Fruit fly (Drosophila melanogaster) whole organism, embryonic: Measurements from ENCODE around the gene RpS28b.

Source experiments
- BEAF-32 ChIP-seq: fragments of 200-800 bp; sonication (Bioruptor generic); optimal IDR thresholded peaks from 3 replicates; lab custom pipeline; 2017; ENCODE audit warnings: missing biosample characterization, missing genetic modification characterization, mild to moderate bottlenecking, moderate library complexity, missing genetic modification reagents
- Bgb ChIP-seq: fragments of 200-800 bp; sonication (Bioruptor generic); IDR thresholded peaks from 2 replicates; pipeline ENCODE4 v1.3.6; 2022; ENCODE audit warnings: missing biosample characterization, missing genetic modification characterization; ENCODE audit not compliant: partially characterized antibody
- CG10654 ChIP-seq: fragments of 200-800 bp; sonication (Bioruptor generic); optimal IDR thresholded peaks from 2 replicates; lab custom pipeline; 2016; ENCODE audit warnings: missing biosample characterization, missing genetic modification characterization
- CG14441 ChIP-seq: fragments of 200-800 bp; sonication (Bioruptor generic); IDR thresholded peaks from 2 replicates; pipeline ENCODE4 v1.3.6; 2022; ENCODE audit warnings: missing biosample characterization, missing genetic modification characterization
- CG15696 ChIP-seq: fragments of 200-800 bp; sonication (Bioruptor generic); optimal IDR thresholded peaks from 2 replicates; lab custom pipeline; 2019; ENCODE audit warnings: missing biosample characterization, mild to moderate bottlenecking, missing genetic modification characterization, moderate library complexity
- CG17912 ChIP-seq: fragments of 200-800 bp; sonication (Bioruptor generic); optimal IDR thresholded peaks from 2 replicates; lab custom pipeline; 2018; ENCODE audit warnings: missing biosample characterization, mild to moderate bottlenecking, missing genetic modification characterization
- CG18599 ChIP-seq: fragments of 200-800 bp; sonication (Bioruptor generic); optimal IDR thresholded peaks from 3 replicates; lab custom pipeline; 2017; ENCODE audit warnings: missing biosample characterization, missing genetic modification characterization, mild to moderate bottlenecking, moderate library complexity, missing genetic modification reagents
- CG2199 ChIP-seq: fragments of 200-800 bp; sonication (Bioruptor generic); IDR thresholded peaks from 3 replicates; pipeline ENCODE4 v1.3.6; 2022; ENCODE audit warnings: missing biosample characterization, missing genetic modification characterization
- CG30020 ChIP-seq: fragments of 200-800 bp; optimal IDR thresholded peaks from 2 replicates; lab custom pipeline; 2019; ENCODE audit warnings: missing biosample characterization, mild to moderate bottlenecking, missing genetic modification characterization, moderate library complexity
- CG30403 ChIP-seq: fragments of 200-800 bp; sonication (Bioruptor generic); optimal IDR thresholded peaks from 3 replicates; lab custom pipeline; 2016; ENCODE audit warnings: missing biosample characterization, missing genetic modification characterization
- CG30431 ChIP-seq: fragments of 200-800 bp; sonication (Bioruptor generic); optimal IDR thresholded peaks from 2 replicates; lab custom pipeline; 2017; ENCODE audit warnings: missing biosample characterization, missing genetic modification characterization
- CG31224 ChIP-seq: fragments of 200-800 bp; sonication (Bioruptor generic); IDR thresholded peaks from 2 replicates; pipeline ENCODE4 v1.3.6; 2022; ENCODE audit warnings: missing biosample characterization, missing genetic modification characterization
- CG3163 ChIP-seq: fragments of 200-800 bp; sonication (Bioruptor generic); optimal IDR thresholded peaks from 3 replicates; lab custom pipeline; 2016; ENCODE audit warnings: missing biosample characterization, missing genetic modification characterization
- CG6272 ChIP-seq: fragments of 200-800 bp; sonication (Bioruptor generic); IDR thresholded peaks from 2 replicates; pipeline ENCODE4 v1.3.6; 2022; ENCODE audit warnings: missing biosample characterization, missing genetic modification characterization
- CG8281 ChIP-seq: fragments of 200-800 bp; sonication (Bioruptor generic); optimal IDR thresholded peaks from 2 replicates; lab custom pipeline; 2018; ENCODE audit warnings: missing biosample characterization, mild to moderate bottlenecking, missing genetic modification characterization, moderate library complexity
- CG8924 ChIP-seq: fragments of 200-800 bp; optimal IDR thresholded peaks from 3 replicates; lab custom pipeline; 2019; ENCODE audit warnings: missing biosample characterization, mild to moderate bottlenecking, missing genetic modification characterization, moderate library complexity
- CrebB ChIP-seq: fragments of 200-800 bp; sonication (Bioruptor generic); optimal IDR thresholded peaks from 3 replicates; lab custom pipeline; 2018; ENCODE audit warnings: missing biosample characterization, mild to moderate bottlenecking, missing genetic modification characterization
- Dfd ChIP-seq, 2 experiments: fragments of >200 bp; optimal IDR thresholded peaks; 2 replicates each; lab custom pipeline; 2017; ENCODE audit warnings: missing biosample characterization in 2 of 2, missing genetic modification characterization in 2 of 2
- Dip2 ChIP-seq: fragments of 200-800 bp; sonication (Bioruptor generic); IDR thresholded peaks from 2 replicates; pipeline ENCODE4 v1.3.6; 2022; ENCODE audit warnings: missing biosample characterization, missing genetic modification characterization
- Dp ChIP-seq: fragments of 200-800 bp; sonication (Bioruptor generic); optimal IDR thresholded peaks from 2 replicates; lab custom pipeline; 2018; ENCODE audit warnings: missing biosample characterization, mild to moderate bottlenecking, missing genetic modification characterization, moderate library complexity
- Hr51 ChIP-seq, 2 experiments: fragments of 200-800 bp; sonication (Bioruptor generic); optimal IDR thresholded peaks; 2 replicates in 1 of 2; 3 replicates in 1 of 2; lab custom pipeline; 2016 to 2018; ENCODE audit warnings: missing biosample characterization in 2 of 2, missing genetic modification characterization in 2 of 2, mild to moderate bottlenecking in 1 of 2, moderate library complexity in 1 of 2
- Meics ChIP-seq: fragments of 200-800 bp; sonication (Bioruptor generic); optimal IDR thresholded peaks from 2 replicates; lab custom pipeline; 2017; ENCODE audit warnings: missing biosample characterization, mild to moderate bottlenecking, missing genetic modification characterization
- NC2α ChIP-seq: fragments of 200-800 bp; sonication (Bioruptor generic); optimal IDR thresholded peaks from 2 replicates; lab custom pipeline; 2016; ENCODE audit warnings: missing biosample characterization, missing genetic modification characterization
- Oli ChIP-seq: fragments of 200-800 bp; sonication (Bioruptor generic); optimal IDR thresholded peaks from 2 replicates; lab custom pipeline; 2018; ENCODE audit warnings: missing biosample characterization, mild to moderate bottlenecking, missing genetic modification characterization, moderate library complexity
- Opbp ChIP-seq: fragments of 200-800 bp; sonication (Bioruptor generic); IDR thresholded peaks from 3 replicates; pipeline ENCODE4 v1.3.6; 2022; ENCODE audit warnings: missing biosample characterization, missing genetic modification characterization; ENCODE audit not compliant: partially characterized antibody
- Rx ChIP-seq: fragments of 200-800 bp; sonication (Bioruptor generic); IDR thresholded peaks from 2 replicates; pipeline ENCODE4 v1.3.6; 2022; ENCODE audit warnings: missing biosample characterization, missing genetic modification characterization
- Sin3A ChIP-seq: fragments of >200 bp; optimal IDR thresholded peaks from 2 replicates; lab custom pipeline; 2018
- Sox102F ChIP-seq: fragments of 200-800 bp; sonication (Bioruptor generic); optimal IDR thresholded peaks from 2 replicates; lab custom pipeline; 2018; ENCODE audit warnings: missing biosample characterization, mild to moderate bottlenecking, missing genetic modification characterization, moderate library complexity
- Ssrp ChIP-seq: fragments of 200-800 bp; sonication (Bioruptor generic); optimal IDR thresholded peaks from 2 replicates; lab custom pipeline; 2018; ENCODE audit warnings: missing biosample characterization, mild to moderate bottlenecking, missing genetic modification characterization, moderate library complexity
- Stat92E ChIP-seq, 3 experiments: fragments of >200 bp in 2 of 3; fragments of 200-800 bp in 1 of 3; sonication (Bioruptor generic) in 1 of 3; optimal IDR thresholded peaks; 2 replicates each; lab custom pipeline; 2017 to 2019; ENCODE audit warnings: missing biosample characterization in 3 of 3, missing genetic modification characterization in 3 of 3, mild to moderate bottlenecking in 1 of 3, moderate library complexity in 1 of 3
- ato ChIP-seq: fragments of 200-800 bp; sonication (Bioruptor generic); IDR thresholded peaks from 2 replicates; pipeline ENCODE4 v1.3.6; 2022; ENCODE audit warnings: missing biosample characterization, missing genetic modification characterization; ENCODE audit not compliant: partially characterized antibody
- cas ChIP-seq: fragments of 200-800 bp; sonication (Bioruptor generic); IDR thresholded peaks from 2 replicates; pipeline ENCODE4 v1.3.6; 2022; ENCODE audit warnings: missing biosample characterization, missing genetic modification characterization
- da ChIP-seq: fragments of 200-800 bp; sonication (Bioruptor generic); optimal IDR thresholded peaks from 2 replicates; lab custom pipeline; 2016; ENCODE audit warnings: missing biosample characterization, missing genetic modification characterization
- ewg ChIP-seq: fragments of 200-800 bp; sonication (Bioruptor generic); optimal IDR thresholded peaks from 3 replicates; lab custom pipeline; 2017; ENCODE audit warnings: mild to moderate bottlenecking, missing biosample characterization, missing genetic modification reagents, missing genetic modification characterization
- gsb-n ChIP-seq: fragments of 200-800 bp; sonication (Bioruptor generic); optimal IDR thresholded peaks from 3 replicates; lab custom pipeline; 2018; ENCODE audit warnings: missing biosample characterization, mild to moderate bottlenecking, missing genetic modification characterization
- gt ChIP-seq: fragments of 200-800 bp; sonication (Bioruptor generic); IDR thresholded peaks from 2 replicates; pipeline ENCODE4 v1.3.6; 2022; ENCODE audit warnings: missing biosample characterization, missing genetic modification characterization
- kni ChIP-seq: fragments of 200-800 bp; sonication (Bioruptor generic); optimal IDR thresholded peaks from 3 replicates; lab custom pipeline; 2017; ENCODE audit warnings: mild to moderate bottlenecking, missing biosample characterization, missing genetic modification reagents, missing genetic modification characterization
- lab ChIP-seq: fragments of 200-800 bp; sonication (Bioruptor generic); optimal IDR thresholded peaks from 3 replicates; lab custom pipeline; 2017; ENCODE audit warnings: missing biosample characterization, missing genetic modification characterization, mild to moderate bottlenecking, moderate library complexity, missing genetic modification reagents
- lbe ChIP-seq: fragments of 200-800 bp; sonication (Bioruptor generic); optimal IDR thresholded peaks from 2 replicates; lab custom pipeline; 2016; ENCODE audit warnings: missing biosample characterization, mild to moderate bottlenecking, missing genetic modification characterization
- luna ChIP-seq: fragments of 200-800 bp; sonication (Bioruptor generic); optimal IDR thresholded peaks from 2 replicates; lab custom pipeline; 2016; ENCODE audit warnings: missing biosample characterization, missing genetic modification characterization
- p53 ChIP-seq: fragments of 200-800 bp; sonication (Bioruptor generic); optimal IDR thresholded peaks from 2 replicates; lab custom pipeline; 2016; ENCODE audit warnings: missing biosample characterization, missing genetic modification characterization
- pnt ChIP-seq: fragments of 200-800 bp; sonication (Bioruptor generic); optimal IDR thresholded peaks from 3 replicates; lab custom pipeline; 2016; ENCODE audit warnings: missing biosample characterization, missing genetic modification characterization
- pros ChIP-seq: fragments of 200-800 bp; sonication (Bioruptor generic); optimal IDR thresholded peaks from 3 replicates; lab custom pipeline; 2019; ENCODE audit warnings: missing biosample characterization, mild to moderate bottlenecking, missing genetic modification characterization, moderate library complexity
- pzg ChIP-seq: fragments of 200-800 bp; sonication (Bioruptor generic); optimal IDR thresholded peaks from 3 replicates; lab custom pipeline; 2018; ENCODE audit warnings: missing biosample characterization, mild to moderate bottlenecking, missing genetic modification characterization, moderate library complexity
- ro ChIP-seq: fragments of 200-800 bp; sonication (Bioruptor generic); IDR thresholded peaks from 2 replicates; pipeline ENCODE4 v1.3.6; 2022; ENCODE audit warnings: missing biosample characterization, missing genetic modification characterization
- run ChIP-seq: fragments of 200-800 bp; sonication (Bioruptor generic); optimal IDR thresholded peaks from 3 replicates; lab custom pipeline; 2018; ENCODE audit warnings: missing biosample characterization, mild to moderate bottlenecking, missing genetic modification characterization
- sens-2 ChIP-seq: fragments of 200-800 bp; sonication (Bioruptor generic); IDR thresholded peaks from 2 replicates; pipeline ENCODE4 v1.3.6; 2022; ENCODE audit warnings: missing biosample characterization, missing genetic modification characterization
- zfh1 ChIP-seq: fragments of 200-800 bp; sonication (Bioruptor generic); IDR thresholded peaks from 3 replicates; pipeline ENCODE4 v1.3.6; 2022; ENCODE audit warnings: missing biosample characterization, missing genetic modification characterization

Gene RpS28b

DNA sequence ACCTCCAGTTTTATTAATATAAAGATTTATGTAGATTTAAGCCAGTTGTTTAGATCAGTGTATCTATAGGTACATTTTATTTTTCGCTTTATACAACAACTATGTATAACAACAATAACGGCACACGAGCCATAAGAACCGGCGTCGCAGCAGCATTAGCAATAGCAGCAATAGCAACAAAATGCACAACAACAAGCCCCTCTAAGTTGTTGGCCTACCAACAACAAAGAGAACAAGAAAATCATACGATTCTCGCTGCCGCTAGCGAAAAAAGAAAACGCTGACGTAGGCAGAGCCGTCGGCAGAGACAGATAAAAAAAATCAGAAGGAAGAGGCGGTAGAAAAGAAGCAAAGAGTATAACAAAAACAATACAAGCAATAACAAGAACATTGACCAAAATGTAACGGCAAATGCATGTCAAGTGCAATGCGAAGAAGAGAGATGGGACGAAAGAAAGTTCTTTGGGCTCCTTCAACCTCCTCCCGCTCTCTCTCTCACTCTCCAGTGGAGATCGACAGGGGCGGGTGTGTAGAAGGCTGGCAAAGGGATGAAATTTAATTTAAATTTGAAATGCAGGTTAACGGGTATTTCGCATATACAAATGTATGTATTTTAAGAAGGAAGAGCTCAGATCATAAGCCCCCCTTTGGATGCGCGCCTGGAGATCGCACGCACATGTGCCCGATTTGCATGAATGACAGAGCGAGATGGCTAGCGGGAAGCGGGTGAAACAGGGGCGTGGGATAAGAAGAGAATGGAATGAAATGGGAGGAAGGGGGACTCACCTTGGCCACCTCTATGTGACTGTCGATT, 24.5 kb downstream of the RpS28b start (continued):
- TF ChIP-seq Meics (GFP tag; lab: Kevin White, UChicago) (peak; percentile 96), CG30431 (GFP tag; lab: Kevin White, UChicago) (peak; percentile 99), ato (no peak), CG17912 (GFP tag; lab: Kevin White, UChicago) (peak; percentile 58), ro (peak; percentile 98), gt (GFP tag; lab: Robert Waterston, UW) (peak; percentile 99), CG18599 (GFP tag; lab: Kevin White, UChicago) (peak; percentile 98), Opbp (GFP tag; lab: Robert Waterston, UW) (no peak), CG8281 (tag; lab: Kevin White, UChicago) (peak; percentile 88), lbe (GFP tag; lab: Kevin White, UChicago) (peak; percentile 98), Sox102F (GFP tag; lab: Kevin White, UChicago) (peak; percentile 99), zfh1 (GFP tag; lab: Robert Waterston, UW) (peak; percentile 100), pnt (GFP tag; lab: Kevin White, UChicago) (peak; percentile 99), run (peak; percentile 92), p53 (GFP tag; lab: Kevin White, UChicago) (peak; percentile 95), kni (GFP tag; lab: Kevin White, UChicago) (peak; percentile 96), cas (GFP tag; lab: Robert Waterston, UW) (peak; percentile 95), Rx (peak; percentile 99), Oli (peak; percentile 98), Dp (GFP tag; lab: Kevin White, UChicago) (no peak), luna (peak; percentile 86), CrebB (tag; lab: Kevin White, UChicago) (peak; percentile 95), CG30020 (tag; lab: Kevin White, UChicago) (peak; percentile 83), CG2199 (GFP tag; lab: Robert Waterston, UW) (peak; percentile 98), CG30403 (GFP tag; lab: Kevin White, UChicago) (peak; percentile 98), Dfd (GFP tag; optimal IDR thresholded peaks at IDR 0.05; lab: Kevin White, UChicago) (no peak), gsb-n (tag; lab: Kevin White, UChicago) (peak; percentile 98), ewg (GFP tag; lab: Kevin White, UChicago) (peak; percentile 98), pzg (GFP tag; lab: Kevin White, UChicago) (peak; percentile 26), CG14441 (GFP tag; lab: Robert Waterston, UW) (peak; percentile 98), Stat92E (GFP tag; optimal IDR thresholded peaks at IDR 0.05; lab: Kevin White, UChicago) (peak in 2 of 3 experiments; percentile 21 to 94), da (peak; percentile 97), CG6272 (peak; percentile 98), Dip2 (GFP tag; lab: Robert Waterston, UW) (peak; percentile 63), Sin3A (lab: Kevin White, UChicago) (no peak), Hr51 (GFP tag; optimal IDR thresholded peaks at IDR 0.05; lab: Kevin White, UChicago) (peak; percentile 95 to 98), CG3163 (GFP tag; lab: Kevin White, UChicago) (peak; percentile 92), pros (GFP tag; lab: Kevin White, UChicago) (peak; percentile 89), Ssrp (tag; lab: Kevin White, UChicago) (peak; percentile 99), CG31224 (GFP tag; lab: Robert Waterston, UW) (peak; percentile 96), NC2α (peak; percentile 98), CG10654 (peak; percentile 98), lab (peak; percentile 99), sens-2 (GFP tag; lab: Robert Waterston, UW) (peak; percentile 98), CG8924 (peak; percentile 98), Bgb (GFP tag; lab: Robert Waterston, UW) (no peak), CG15696 (peak; percentile 96), BEAF-32 (GFP tag; lab: Kevin White, UChicago) (no peak)
